Fruit fly (Drosophila melanogaster) whole organism, prepupa: ENCODE data around the gene FER.
A peak's percentile ranks its signal among the peaks of the same experiment; 100 is the strongest.

Experiments used
- Blimp-1 ChIP-seq: fragments of 200-800 bp; sonication (Bioruptor generic); optimal IDR thresholded peaks from 3 replicates; lab custom pipeline; 2017; ENCODE audit warnings: missing biosample characterization, missing genetic modification characterization, mild to moderate bottlenecking, moderate library complexity, missing genetic modification reagents
- CG10631 ChIP-seq: fragments of 200-800 bp; sonication (Bioruptor generic); optimal IDR thresholded peaks from 2 replicates; lab custom pipeline; 2016; ENCODE audit warnings: missing biosample characterization, missing genetic modification characterization
- CG10669 ChIP-seq: fragments of 200-800 bp; sonication (Bioruptor generic); optimal IDR thresholded peaks from 3 replicates; lab custom pipeline; 2018; ENCODE audit warnings: missing biosample characterization, mild to moderate bottlenecking, missing genetic modification characterization, moderate library complexity
- CG11294 ChIP-seq: fragments of 200-800 bp; sonication (Bioruptor generic); IDR thresholded peaks from 2 replicates; pipeline ENCODE4 v1.3.6; 2022; ENCODE audit warnings: missing biosample characterization, missing genetic modification characterization
- CG3032 ChIP-seq: fragments of 200-800 bp; optimal IDR thresholded peaks from 2 replicates; lab custom pipeline; 2019; ENCODE audit warnings: missing biosample characterization, mild to moderate bottlenecking, missing genetic modification characterization, moderate library complexity
- CG32006 ChIP-seq: fragments of 200-800 bp; sonication (Bioruptor generic); optimal IDR thresholded peaks from 3 replicates; lab custom pipeline; 2017; ENCODE audit warnings: missing biosample characterization, mild to moderate bottlenecking, missing genetic modification characterization
- CG34406 ChIP-seq: fragments of 200-800 bp; sonication (Bioruptor generic); optimal IDR thresholded peaks from 3 replicates; lab custom pipeline; 2016; ENCODE audit warnings: missing biosample characterization, missing genetic modification characterization
- CG3919 ChIP-seq: fragments of 200-800 bp; sonication (Bioruptor generic); optimal IDR thresholded peaks from 3 replicates; lab custom pipeline; 2016; ENCODE audit warnings: missing biosample characterization, missing genetic modification characterization
- CG6163 ChIP-seq: fragments of 200-800 bp; sonication (Bioruptor generic); IDR thresholded peaks from 3 replicates; pipeline ENCODE4 v1.3.6; 2022; ENCODE audit warnings: missing biosample characterization, missing genetic modification characterization
- CG6276 ChIP-seq: fragments of 200-800 bp; sonication (Bioruptor generic); optimal IDR thresholded peaks from 2 replicates; lab custom pipeline; 2017; ENCODE audit warnings: missing biosample characterization, mild to moderate bottlenecking, missing genetic modification characterization
- CG6854 ChIP-seq: fragments of 200-800 bp; sonication (Bioruptor generic); optimal IDR thresholded peaks from 2 replicates; lab custom pipeline; 2017; ENCODE audit warnings: missing biosample characterization, mild to moderate bottlenecking, missing genetic modification characterization
- CG8119 ChIP-seq: fragments of 200-800 bp; sonication (Bioruptor generic); IDR thresholded peaks from 3 replicates; pipeline ENCODE4 v1.3.6; 2022; ENCODE audit warnings: missing biosample characterization, missing genetic modification characterization
- CG8319 ChIP-seq: fragments of 200-800 bp; sonication (Bioruptor generic); optimal IDR thresholded peaks from 3 replicates; lab custom pipeline; 2016; ENCODE audit warnings: missing biosample characterization, missing genetic modification characterization
- CG8632 ChIP-seq: fragments of 200-800 bp; sonication (Bioruptor generic); optimal IDR thresholded peaks from 3 replicates; lab custom pipeline; 2016; ENCODE audit warnings: missing biosample characterization, missing genetic modification characterization
- CG9139 ChIP-seq: fragments of 200-800 bp; sonication (Bioruptor generic); optimal IDR thresholded peaks from 3 replicates; lab custom pipeline; 2017; ENCODE audit warnings: missing biosample characterization, mild to moderate bottlenecking, missing genetic modification characterization
- Eip75B ChIP-seq: fragments of 200-800 bp; sonication (Bioruptor generic); optimal IDR thresholded peaks from 3 replicates; lab custom pipeline; 2016; ENCODE audit warnings: missing biosample characterization, missing genetic modification characterization
- Eip78C ChIP-seq: fragments of 200-800 bp; sonication (Bioruptor generic); peaks from one replicate; lab custom pipeline; 2016; ENCODE audit warnings: missing biosample characterization, missing genetic modification characterization
- Ets96B ChIP-seq: fragments of 200-800 bp; optimal IDR thresholded peaks from 2 replicates; lab custom pipeline; 2019; ENCODE audit warnings: missing biosample characterization, mild to moderate bottlenecking, missing genetic modification characterization, moderate library complexity
- Hr4 ChIP-seq: fragments of 200-800 bp; sonication (Bioruptor generic); optimal IDR thresholded peaks from 3 replicates; lab custom pipeline; 2016; ENCODE audit warnings: missing biosample characterization, missing genetic modification characterization
- Met ChIP-seq: fragments of 200-800 bp; sonication (Bioruptor generic); optimal IDR thresholded peaks from 3 replicates; lab custom pipeline; 2016; ENCODE audit warnings: missing biosample characterization, missing genetic modification characterization
- OdsH ChIP-seq: fragments of 200-800 bp; sonication (Bioruptor generic); optimal IDR thresholded peaks from 3 replicates; lab custom pipeline; 2016; ENCODE audit warnings: missing biosample characterization, missing genetic modification characterization
- Sox102F ChIP-seq: fragments of 200-800 bp; sonication (Bioruptor generic); optimal IDR thresholded peaks from 2 replicates; lab custom pipeline; 2016; ENCODE audit warnings: missing biosample characterization, mild to moderate bottlenecking, missing genetic modification characterization
- achi ChIP-seq: fragments of 200-800 bp; sonication (Bioruptor generic); optimal IDR thresholded peaks from 3 replicates; lab custom pipeline; 2016; ENCODE audit warnings: missing biosample characterization, missing genetic modification characterization
- cyc ChIP-seq: fragments of 200-800 bp; sonication (Bioruptor generic); optimal IDR thresholded peaks from 3 replicates; lab custom pipeline; 2016; ENCODE audit warnings: missing biosample characterization, missing genetic modification characterization
- dac ChIP-seq: fragments of 200-800 bp; sonication (Bioruptor generic); optimal IDR thresholded peaks from 2 replicates; lab custom pipeline; 2017; ENCODE audit warnings: missing biosample characterization, mild to moderate bottlenecking, missing genetic modification characterization
- dsx ChIP-seq: fragments of 200-800 bp; optimal IDR thresholded peaks from 3 replicates; lab custom pipeline; 2019; ENCODE audit warnings: missing biosample characterization, mild to moderate bottlenecking, missing genetic modification characterization, moderate library complexity; ENCODE audit not compliant: poor library complexity, severe bottlenecking
- eg ChIP-seq: fragments of 200-800 bp; sonication (Bioruptor generic); IDR thresholded peaks from 3 replicates; pipeline ENCODE4 v1.3.6; 2022; ENCODE audit warnings: missing biosample characterization, missing genetic modification characterization
- fd85E ChIP-seq: fragments of 200-800 bp; sonication (Bioruptor generic); optimal IDR thresholded peaks from 3 replicates; lab custom pipeline; 2016; ENCODE audit warnings: missing biosample characterization, missing genetic modification characterization
- fkh ChIP-seq: fragments of 200-800 bp; sonication (Bioruptor generic); optimal IDR thresholded peaks from 3 replicates; lab custom pipeline; 2017; ENCODE audit warnings: missing biosample characterization, mild to moderate bottlenecking, missing genetic modification characterization, moderate library complexity
- net ChIP-seq: fragments of 200-800 bp; sonication (Bioruptor generic); optimal IDR thresholded peaks from 3 replicates; lab custom pipeline; 2016; ENCODE audit warnings: missing biosample characterization, missing genetic modification characterization
- salr ChIP-seq, 2 experiments: fragments of 200-800 bp; sonication (Bioruptor generic); optimal IDR thresholded peaks; 3 replicates each; lab custom pipeline; 2016 to 2018; ENCODE audit warnings: missing biosample characterization in 2 of 2, missing genetic modification characterization in 2 of 2, mild to moderate bottlenecking in 1 of 2
- spab ChIP-seq: fragments of 200-800 bp; sonication (Bioruptor generic); optimal IDR thresholded peaks from 2 replicates; lab custom pipeline; 2017; ENCODE audit warnings: missing biosample characterization, mild to moderate bottlenecking, missing genetic modification characterization, missing genetic modification reagents
- ss ChIP-seq, 2 experiments: fragments of 200-800 bp; sonication (Bioruptor generic); optimal IDR thresholded peaks; 2 replicates in 1 of 2; 3 replicates in 1 of 2; lab custom pipeline; 2017 to 2018; ENCODE audit warnings: mild to moderate bottlenecking in 2 of 2, missing biosample characterization in 2 of 2, missing genetic modification characterization in 2 of 2, moderate library complexity in 1 of 2
- svp ChIP-seq: fragments of 200-800 bp; sonication (Bioruptor generic); peaks from one replicate; lab custom pipeline; 2016; ENCODE audit warnings: missing biosample characterization, missing genetic modification characterization
- topi ChIP-seq: fragments of 200-800 bp; sonication (Bioruptor generic); optimal IDR thresholded peaks from 3 replicates; lab custom pipeline; 2016; ENCODE audit warnings: missing biosample characterization, missing genetic modification characterization

Gene FER

DNA sequence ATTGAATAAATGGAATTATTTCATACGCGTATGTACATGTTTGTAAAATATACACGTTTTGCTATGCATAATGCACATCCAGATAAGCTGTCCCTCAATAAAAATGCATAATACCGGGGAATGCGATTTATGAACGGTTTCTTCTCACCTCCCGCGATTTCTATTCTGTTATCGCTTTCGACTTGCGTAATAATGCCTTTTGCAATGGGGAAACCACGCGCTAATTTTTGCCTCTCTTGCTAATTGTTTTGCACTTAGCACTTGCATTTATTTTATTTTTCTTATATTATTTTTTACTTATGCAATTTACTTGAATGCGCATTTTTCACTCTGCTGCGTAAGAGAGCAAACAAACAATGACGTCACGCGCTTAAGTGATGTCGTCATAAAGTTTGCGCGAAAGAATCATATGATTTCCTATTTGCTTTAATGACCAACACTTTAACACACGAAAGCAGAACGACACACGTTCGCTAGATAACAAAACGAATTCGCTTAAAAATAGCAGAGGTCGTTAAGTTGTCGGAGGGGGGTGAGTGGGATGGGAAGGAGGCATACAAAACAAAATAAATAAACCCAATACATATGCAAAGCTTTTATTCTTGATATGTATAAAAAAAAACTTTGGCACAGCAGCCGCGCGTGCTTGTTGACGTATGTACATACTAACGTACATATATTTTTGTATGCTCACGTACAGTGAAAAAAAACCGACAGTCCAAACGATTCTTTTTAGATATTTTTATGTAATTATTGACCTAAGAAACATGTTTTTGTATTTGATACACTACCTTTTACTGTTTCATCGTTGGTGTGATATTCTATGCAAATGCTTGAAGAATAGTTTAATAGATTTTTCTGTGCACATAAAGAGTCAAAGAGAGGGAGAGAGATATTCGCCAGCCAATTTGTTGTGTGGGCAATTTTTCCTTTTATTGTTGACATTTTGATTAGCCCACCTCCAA lies 42.6 kb downstream of the FER start (continued):
- TF ChIP-seq CG10669 (GFP tag; lab: Kevin White, UChicago): peak; percentile 65
- TF ChIP-seq Hr4: peak; percentile 89
- TF ChIP-seq CG3032 (tag; lab: Kevin White, UChicago): peak; percentile 29
- TF ChIP-seq Eip78C: peak; percentile 91
- no peak for TF ChIP-seq CG11294 (GFP tag; lab: Robert Waterston, UW)
- TF ChIP-seq CG9139 (GFP tag; lab: Kevin White, UChicago): peak; percentile 10
- peak; percentile 95 for TF ChIP-seq fkh (GFP tag; lab: Kevin White, UChicago)
- peak; percentile 76 for TF ChIP-seq OdsH (GFP tag; lab: Kevin White, UChicago)
- TF ChIP-seq net: peak; percentile 83
- TF ChIP-seq Eip75B (GFP tag; lab: Kevin White, UChicago): peak; percentile 31
- TF ChIP-seq cyc: peak; percentile 45
- TF ChIP-seq achi: peak; percentile 67
- TF ChIP-seq spab (GFP tag; lab: Kevin White, UChicago): peak; percentile 50
- peak; percentile 51 for TF ChIP-seq CG34406 (GFP tag; lab: Kevin White, UChicago)
- peak; percentile 68 for TF ChIP-seq Met (GFP tag; lab: Kevin White, UChicago)
- no peak for TF ChIP-seq CG8319 (GFP tag; lab: Kevin White, UChicago)
- peak; percentile 28 for TF ChIP-seq dac
- peak; percentile 58 for TF ChIP-seq Ets96B (tag; lab: Kevin White, UChicago)
- TF ChIP-seq Blimp-1 (GFP tag; lab: Kevin White, UChicago): no peak
- TF ChIP-seq CG32006 (GFP tag; lab: Kevin White, UChicago): peak; percentile 88
- TF ChIP-seq CG6163 (GFP tag; lab: Robert Waterston, UW): no peak
- peak in 1 of 2 experiments; percentile 81 for TF ChIP-seq salr (GFP tag; optimal IDR thresholded peaks at IDR 0.05; lab: Kevin White, UChicago)
- peak; percentile 57 for TF ChIP-seq topi (GFP tag; lab: Kevin White, UChicago)
- no peak for TF ChIP-seq eg
- 0 out of 3 replicates have a peak, but pooled peaks have one; percentile 19 for TF ChIP-seq CG8119 (GFP tag; lab: Robert Waterston, UW)
- peak; percentile 70 for TF ChIP-seq CG10631 (GFP tag; lab: Kevin White, UChicago)
- peak; percentile 54 for TF ChIP-seq CG6276 (GFP tag; lab: Kevin White, UChicago)

DNA sequence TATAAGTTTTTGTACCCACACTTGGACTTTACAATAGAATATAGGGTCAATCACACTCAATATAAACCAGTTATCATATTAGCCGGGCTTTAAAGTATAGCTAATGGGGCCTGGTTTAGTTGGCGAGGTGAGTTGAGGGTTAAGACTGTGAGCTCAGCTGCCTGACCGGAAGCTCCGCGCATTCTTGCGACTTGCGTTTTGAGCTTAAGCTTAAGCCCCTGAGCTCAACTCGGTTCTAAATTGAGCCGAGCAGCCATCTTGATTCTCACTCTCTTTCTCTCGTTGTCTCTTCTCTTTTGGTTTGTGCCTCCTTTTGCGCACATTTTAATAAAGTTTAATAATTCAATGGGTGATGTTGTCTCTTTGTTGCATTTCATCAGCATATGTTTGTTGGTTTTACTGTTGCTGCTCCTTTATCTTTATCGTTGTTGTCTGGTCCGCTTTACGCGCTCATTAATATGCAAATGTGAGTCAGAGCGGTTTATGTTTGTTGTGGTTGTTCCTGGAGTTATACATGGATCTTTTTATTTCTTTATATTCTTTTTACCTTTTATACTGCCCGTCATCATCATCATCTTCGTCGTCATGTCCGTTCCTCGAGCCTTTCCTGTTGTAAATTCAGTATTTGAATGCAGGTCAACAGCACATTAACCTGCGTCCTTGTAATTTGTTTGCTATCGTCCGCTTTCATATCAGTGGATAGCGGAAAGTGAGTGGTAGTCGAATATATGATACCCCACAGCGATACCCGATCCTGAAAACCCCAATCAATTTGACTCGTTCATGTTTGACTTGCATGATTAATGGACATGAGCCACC lies 43.6 kb downstream of the FER start:
- TF ChIP-seq Sox102F (peak; percentile 6), fd85E (peak; percentile 7), CG3919 (GFP tag; lab: Kevin White, UChicago) (peak; percentile 11), svp (GFP tag; lab: Kevin White, UChicago) (peak; percentile 77), Eip78C (peak; percentile 42), dsx (peak; percentile 83), CG3032 (tag; lab: Kevin White, UChicago) (no peak), salr (GFP tag; optimal IDR thresholded peaks at IDR 0.05; lab: Kevin White, UChicago) (no peak), CG8632 (GFP tag; lab: Kevin White, UChicago) (no peak), ss (GFP tag; optimal IDR thresholded peaks at IDR 0.05; lab: Kevin White, UChicago) (peak in 1 of 2 experiments; percentile 16), CG6163 (GFP tag; lab: Robert Waterston, UW) (0 out of 3 replicates have a peak, but pooled peaks have one; percentile 26), CG6854 (GFP tag; lab: Kevin White, UChicago) (peak; percentile 39)
